Fruit fly (Drosophila melanogaster): ENCODE measurements around the gene CG3987.

The CG3987 gene

DNA sequence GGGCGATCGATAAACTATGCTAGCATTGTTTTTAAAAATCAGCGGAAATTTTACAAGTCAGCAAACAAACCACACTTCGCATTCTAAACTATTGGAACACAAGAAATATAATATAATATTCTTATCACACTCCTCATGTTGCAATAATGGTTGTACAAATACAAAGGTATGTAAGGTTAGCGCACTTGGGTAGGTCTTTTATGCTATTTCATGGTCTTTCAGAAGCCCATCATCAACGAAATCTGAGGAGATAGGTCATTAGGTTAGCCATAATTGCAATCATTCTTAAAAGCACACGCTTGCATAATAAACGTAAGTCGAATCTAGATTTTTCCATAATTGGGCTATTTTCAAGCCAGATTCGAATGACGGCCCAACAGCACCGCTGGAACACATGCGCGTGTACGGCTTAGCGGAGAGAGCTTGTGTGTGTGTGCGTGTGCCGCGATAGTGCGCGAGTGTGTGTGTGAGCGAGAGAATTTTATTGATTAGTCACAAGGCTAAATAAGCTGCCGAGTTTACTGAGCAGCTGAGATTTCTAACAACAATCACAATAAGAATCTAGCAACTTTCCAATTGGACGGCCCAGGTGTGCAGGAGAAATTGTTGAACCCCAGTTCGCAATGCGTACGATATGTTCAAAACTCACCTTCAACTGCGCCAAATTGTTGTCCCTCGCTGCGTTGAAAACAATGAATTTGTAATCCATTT lies 45.4 kb upstream of the CG3987 start (continued):
- TF ChIP-seq nmo (GFP tag; optimal IDR thresholded peaks at IDR 0.05) = peak; percentile 38
- no peak for TF ChIP-seq D19B (GFP tag; optimal IDR thresholded peaks at IDR 0.05)
- TF ChIP-seq CG1647 (GFP tag; optimal IDR thresholded peaks at IDR 0.05) = no peak
- TF ChIP-seq hbn (GFP tag; IDR thresholded peaks at IDR 0.05; ENCODE audit: partially characterized antibody) = no peak
- TF ChIP-seq YL-1 (GFP tag; optimal IDR thresholded peaks at IDR 0.05) = peak; percentile 26
- TF ChIP-seq ranshi (GFP tag; IDR thresholded peaks at IDR 0.05) = no peak
- peak; percentile 11 for TF ChIP-seq CG2120 (GFP tag; optimal IDR thresholded peaks at IDR 0.05)
- no peak for TF ChIP-seq pros (GFP tag; optimal IDR thresholded peaks at IDR 0.05)
- peak in 1 of 2 experiments; percentile 50 for TF ChIP-seq tll (GFP tag; optimal IDR thresholded peaks at IDR 0.05)
- peak; percentile 45 for TF ChIP-seq sd (tag; optimal IDR thresholded peaks at IDR 0.05)
- no peak for TF ChIP-seq tio (GFP tag; optimal IDR thresholded peaks at IDR 0.05)
- TF ChIP-seq prd (optimal IDR thresholded peaks at IDR 0.05) = peak in 1 of 2 experiments; percentile 69
- TF ChIP-seq prd (GFP tag; IDR thresholded peaks at IDR 0.05) = no peak
- TF ChIP-seq CG18262 (tag; optimal IDR thresholded peaks at IDR 0.05) = peak; percentile 41
- no peak for TF ChIP-seq CG42726 (GFP tag; IDR thresholded peaks at IDR 0.05; ENCODE audit: partially characterized antibody)
- peak; percentile 15 for TF ChIP-seq CG18619 (GFP tag; optimal IDR thresholded peaks at IDR 0.05)
- TF ChIP-seq CG17359 (tag; optimal IDR thresholded peaks at IDR 0.05) = no peak
- peak; percentile 29 for TF ChIP-seq CG11504 (tag; optimal IDR thresholded peaks at IDR 0.05)
- TF ChIP-seq CG17829 (tag; optimal IDR thresholded peaks at IDR 0.05) = peak; percentile 2
- TF ChIP-seq CG7839 (tag; optimal IDR thresholded peaks at IDR 0.05) = peak; percentile 10
- TF ChIP-seq CG14965 (GFP tag; optimal IDR thresholded peaks at IDR 0.05; ENCODE audit: borderline replicate concordance) = no peak
- no peak for TF ChIP-seq CG8290 (GFP tag; optimal IDR thresholded peaks at IDR 0.05)
- peak in 1 of 2 experiments; percentile 21 for TF ChIP-seq CG8290 (tag; optimal IDR thresholded peaks at IDR 0.05)
- TF ChIP-seq wek (GFP tag; optimal IDR thresholded peaks at IDR 0.05) = no peak
- TF ChIP-seq Xbp1 (GFP tag; optimal IDR thresholded peaks at IDR 0.05) = no peak
- no peak for TF ChIP-seq CG11723 (GFP tag; optimal IDR thresholded peaks at IDR 0.05)
- peak; percentile 30 for TF ChIP-seq exex (tag; optimal IDR thresholded peaks at IDR 0.05)
- peak; percentile 24 for TF ChIP-seq CG3281 (GFP tag; optimal IDR thresholded peaks at IDR 0.05)
- TF ChIP-seq HmgD (GFP tag; optimal IDR thresholded peaks at IDR 0.05) = no peak
- peak; percentile 31 for TF ChIP-seq gem (tag; optimal IDR thresholded peaks at IDR 0.05)
- no peak for TF ChIP-seq psq (GFP tag; optimal IDR thresholded peaks at IDR 0.05)
- peak; percentile 46 for TF ChIP-seq CG10543 (GFP tag; optimal IDR thresholded peaks at IDR 0.05)
- TF ChIP-seq CG12769 (tag; optimal IDR thresholded peaks at IDR 0.05) = peak; percentile 1
- peak; percentile 25 for TF ChIP-seq CG9727 (GFP tag; optimal IDR thresholded peaks at IDR 0.05)
- TF ChIP-seq ewg (GFP tag; optimal IDR thresholded peaks at IDR 0.05) = peak; percentile 89
- TF ChIP-seq Meics (GFP tag; optimal IDR thresholded peaks at IDR 0.05) = peak; percentile 27
- no peak for TF ChIP-seq bsh (GFP tag; optimal IDR thresholded peaks at IDR 0.05)
- peak in 1 of 2 experiments; percentile 30 for TF ChIP-seq Trl (optimal IDR thresholded peaks at IDR 0.05)
- TF ChIP-seq Trl (GFP tag; optimal IDR thresholded peaks at IDR 0.05) = no peak
- peak in 1 of 3 experiments; percentile 24 for TF ChIP-seq lola (GFP tag; optimal IDR thresholded peaks at IDR 0.05)
- peak; percentile 4 for TF ChIP-seq az2 (GFP tag; optimal IDR thresholded peaks at IDR 0.05)
- peak; percentile 37 for TF ChIP-seq CG12391 (tag; optimal IDR thresholded peaks at IDR 0.05)
- no peak for TF ChIP-seq dysf (GFP tag; IDR thresholded peaks at IDR 0.05)
- TF ChIP-seq crp (GFP tag; optimal IDR thresholded peaks at IDR 0.05) = peak in 1 of 2 experiments; percentile 46
- no peak for TF ChIP-seq CG8089 (GFP tag; optimal IDR thresholded peaks at IDR 0.05)
- peak; percentile 29 for TF ChIP-seq dm (GFP tag; optimal IDR thresholded peaks at IDR 0.05)
- TF ChIP-seq tin (GFP tag; optimal IDR thresholded peaks at IDR 0.05) = no peak
- TF ChIP-seq kni (GFP tag; optimal IDR thresholded peaks at IDR 0.05) = peak; percentile 4
- no peak for TF ChIP-seq ap (GFP tag; IDR thresholded peaks at IDR 0.05)

All from whole organism, embryonic.